Fruit fly (Drosophila melanogaster): ENCODE data around the gene CG5815.
A peak's percentile ranks its signal among the peaks of the same experiment; 100 is the strongest.

Gene CG5815

DNA sequence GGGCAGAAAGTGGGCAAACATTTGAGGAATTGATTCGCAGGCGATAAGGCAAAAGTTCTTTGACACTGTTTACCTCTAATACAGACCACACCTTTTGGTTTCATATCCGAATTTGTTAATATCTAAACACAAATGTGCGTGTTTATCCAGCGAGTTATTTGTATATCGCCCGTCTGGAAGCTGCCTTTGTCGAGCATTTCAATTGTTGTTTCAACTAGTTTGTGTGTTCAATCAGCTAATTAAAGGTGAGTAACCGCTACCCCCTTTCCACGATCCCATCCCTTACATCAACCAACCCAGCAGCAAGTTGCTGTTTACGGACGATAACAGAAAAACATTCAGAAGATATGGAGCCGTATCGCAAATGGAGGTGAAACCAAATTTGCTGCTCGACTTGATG lies 19.0 kb downstream of the CG5815 start:
- TF ChIP-seq jim (GFP tag; optimal IDR thresholded peaks at IDR 0.05) (peak; percentile 44), Dfd (GFP tag; optimal IDR thresholded peaks at IDR 0.05) (no peak), Hr83 (GFP tag; optimal IDR thresholded peaks at IDR 0.05; ENCODE audit: poor library complexity, severe bottlenecking) (peak; percentile 97), CG9705 (GFP tag; optimal IDR thresholded peaks at IDR 0.05) (peak; percentile 53), pan (optimal IDR thresholded peaks at IDR 0.05) (no peak), Hr78 (GFP tag; optimal IDR thresholded peaks at IDR 0.05) (no peak), psq (GFP tag; optimal IDR thresholded peaks at IDR 0.05) (peak; percentile 56), usp (GFP tag; optimal IDR thresholded peaks at IDR 0.05) (no peak), N (GFP tag; optimal IDR thresholded peaks at IDR 0.05) (no peak), Jra (GFP tag; optimal IDR thresholded peaks at IDR 0.05) (peak; percentile 89), foxo (GFP tag; optimal IDR thresholded peaks at IDR 0.05) (peak in 1 of 2 experiments; percentile 71), woc (GFP tag; optimal IDR thresholded peaks at IDR 0.05) (no peak), Mio (GFP tag; optimal IDR thresholded peaks at IDR 0.05) (no peak), GATAd (GFP tag; optimal IDR thresholded peaks at IDR 0.05) (peak; percentile 93), OdsH (GFP tag; optimal IDR thresholded peaks at IDR 0.05) (peak; percentile 88), CG32264 (GFP tag; optimal IDR thresholded peaks at IDR 0.05) (no peak), tai (GFP tag; optimal IDR thresholded peaks at IDR 0.05) (peak; percentile 81), dl (GFP tag; optimal IDR thresholded peaks at IDR 0.05; ENCODE audit: insufficient read depth in 1 of 2, partially characterized antibody in 2 of 2) (no peak), Myc (optimal IDR thresholded peaks at IDR 0.05) (no peak), ey (GFP tag; optimal IDR thresholded peaks at IDR 0.05) (peak; percentile 44), Rel (GFP tag; optimal IDR thresholded peaks at IDR 0.05) (no peak), Rel (tag; optimal IDR thresholded peaks at IDR 0.05) (peak; percentile 60), Dif (GFP tag; optimal IDR thresholded peaks at IDR 0.05; ENCODE audit: partially characterized antibody) (no peak), Vsx2 (GFP tag; optimal IDR thresholded peaks at IDR 0.05; ENCODE audit: partially characterized antibody) (peak; percentile 91), HLH106 (tag; optimal IDR thresholded peaks at IDR 0.05) (peak; percentile 49), lola (GFP tag; optimal IDR thresholded peaks at IDR 0.05) (no peak), br (GFP tag; optimal IDR thresholded peaks at IDR 0.05) (peak; percentile 83), dmrt93B (GFP tag; optimal IDR thresholded peaks at IDR 0.05) (peak; percentile 9), Hnf4 (GFP tag; optimal IDR thresholded peaks at IDR 0.05) (peak; percentile 87), Abd-B (GFP tag; optimal IDR thresholded peaks at IDR 0.05) (no peak), dsf (GFP tag; optimal IDR thresholded peaks at IDR 0.05; ENCODE audit: borderline replicate concordance) (peak; percentile 40), brk (GFP tag; optimal IDR thresholded peaks at IDR 0.05) (peak; percentile 77), CrebA (GFP tag; optimal IDR thresholded peaks at IDR 0.05; ENCODE audit: borderline replicate concordance) (no peak), h (GFP tag; optimal IDR thresholded peaks at IDR 0.05) (peak; percentile 93), sv (GFP tag; optimal IDR thresholded peaks at IDR 0.05) (no peak), sage (GFP tag; optimal IDR thresholded peaks at IDR 0.05) (peak; percentile 58), fru (GFP tag; optimal IDR thresholded peaks at IDR 0.05) (peak; percentile 70), rgr (GFP tag; optimal IDR thresholded peaks at IDR 0.05) (peak; percentile 89), Sp1 (GFP tag; optimal IDR thresholded peaks at IDR 0.05) (peak; percentile 68)

DNA sequence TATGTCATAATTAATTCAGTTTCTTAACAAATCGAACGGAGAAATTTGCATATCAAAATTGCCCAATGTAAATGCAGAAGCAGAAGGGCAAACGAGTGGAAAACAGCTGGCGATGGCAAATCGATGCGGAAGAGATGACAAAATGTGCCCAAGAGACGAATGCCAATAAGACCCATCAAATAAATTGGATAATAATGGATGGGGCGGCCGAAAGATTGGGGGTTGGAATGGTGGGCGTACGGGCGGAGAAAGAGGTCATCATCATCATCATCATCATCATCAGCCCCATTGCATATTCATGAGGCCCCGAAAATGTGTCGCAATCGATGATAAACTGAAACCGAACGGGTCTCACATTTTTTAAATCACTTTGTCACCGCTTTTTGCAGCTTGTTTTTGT lies 21.6 kb downstream of the CG5815 start:
- TF ChIP-seq CG32264 (GFP tag; optimal IDR thresholded peaks at IDR 0.05) (no peak), pan (optimal IDR thresholded peaks at IDR 0.05) (no peak), Hr83 (GFP tag; optimal IDR thresholded peaks at IDR 0.05; ENCODE audit: poor library complexity, severe bottlenecking) (no peak), brk (GFP tag; optimal IDR thresholded peaks at IDR 0.05) (no peak), Hr78 (GFP tag; optimal IDR thresholded peaks at IDR 0.05) (no peak), Rel (GFP tag; optimal IDR thresholded peaks at IDR 0.05) (no peak), Rel (tag; optimal IDR thresholded peaks at IDR 0.05) (no peak), N (GFP tag; optimal IDR thresholded peaks at IDR 0.05) (no peak), h (GFP tag; optimal IDR thresholded peaks at IDR 0.05) (no peak), GATAd (GFP tag; optimal IDR thresholded peaks at IDR 0.05) (no peak), Sp1 (GFP tag; optimal IDR thresholded peaks at IDR 0.05) (no peak), woc (GFP tag; optimal IDR thresholded peaks at IDR 0.05) (no peak), fru (GFP tag; optimal IDR thresholded peaks at IDR 0.05) (no peak)

All from whole organism, wandering third instar larva.